Fruit fly (Drosophila melanogaster) whole organism, prepupa: ENCODE data around the gene CG15387.

Experiments used
- Blimp-1 ChIP-seq: fragments of 200-800 bp; sonication (Bioruptor generic); optimal IDR thresholded peaks from 3 replicates; lab custom pipeline; 2017; ENCODE audit warnings: missing biosample characterization, missing genetic modification characterization, mild to moderate bottlenecking, moderate library complexity, missing genetic modification reagents
- CG10631 ChIP-seq: fragments of 200-800 bp; sonication (Bioruptor generic); optimal IDR thresholded peaks from 2 replicates; lab custom pipeline; 2016; ENCODE audit warnings: missing biosample characterization, missing genetic modification characterization
- CG10669 ChIP-seq: fragments of 200-800 bp; sonication (Bioruptor generic); optimal IDR thresholded peaks from 3 replicates; lab custom pipeline; 2018; ENCODE audit warnings: missing biosample characterization, mild to moderate bottlenecking, missing genetic modification characterization, moderate library complexity
- CG11294 ChIP-seq: fragments of 200-800 bp; sonication (Bioruptor generic); IDR thresholded peaks from 2 replicates; pipeline ENCODE4 v1.3.6; 2022; ENCODE audit warnings: missing biosample characterization, missing genetic modification characterization
- CG11762 ChIP-seq: fragments of 200-800 bp; sonication (Bioruptor generic); optimal IDR thresholded peaks from 3 replicates; lab custom pipeline; 2016; ENCODE audit warnings: missing biosample characterization, missing genetic modification characterization; ENCODE audit not compliant: insufficient read depth
- CG11902 ChIP-seq: fragments of 200-800 bp; sonication (Bioruptor generic); optimal IDR thresholded peaks from 3 replicates; lab custom pipeline; 2016; ENCODE audit warnings: missing biosample characterization, missing genetic modification characterization
- CG15336 ChIP-seq: fragments of 200-800 bp; sonication (Bioruptor generic); IDR thresholded peaks from 2 replicates; pipeline ENCODE4 v1.3.6; 2022; ENCODE audit warnings: missing biosample characterization, missing genetic modification characterization
- CG3032 ChIP-seq: fragments of 200-800 bp; optimal IDR thresholded peaks from 2 replicates; lab custom pipeline; 2019; ENCODE audit warnings: missing biosample characterization, mild to moderate bottlenecking, missing genetic modification characterization, moderate library complexity
- CG31627 ChIP-seq: fragments of 200-800 bp; sonication (Bioruptor generic); optimal IDR thresholded peaks from 3 replicates; lab custom pipeline; 2016; ENCODE audit warnings: missing biosample characterization, missing genetic modification characterization
- CG32006 ChIP-seq: fragments of 200-800 bp; sonication (Bioruptor generic); optimal IDR thresholded peaks from 3 replicates; lab custom pipeline; 2017; ENCODE audit warnings: missing biosample characterization, mild to moderate bottlenecking, missing genetic modification characterization
- CG34406 ChIP-seq: fragments of 200-800 bp; sonication (Bioruptor generic); optimal IDR thresholded peaks from 3 replicates; lab custom pipeline; 2016; ENCODE audit warnings: missing biosample characterization, missing genetic modification characterization
- CG3919 ChIP-seq: fragments of 200-800 bp; sonication (Bioruptor generic); optimal IDR thresholded peaks from 3 replicates; lab custom pipeline; 2016; ENCODE audit warnings: missing biosample characterization, missing genetic modification characterization
- CG4318 ChIP-seq: fragments of 200-800 bp; sonication (Bioruptor generic); optimal IDR thresholded peaks from 3 replicates; lab custom pipeline; 2017; ENCODE audit warnings: missing biosample characterization, mild to moderate bottlenecking, missing genetic modification characterization
- CG6163 ChIP-seq: fragments of 200-800 bp; sonication (Bioruptor generic); IDR thresholded peaks from 3 replicates; pipeline ENCODE4 v1.3.6; 2022; ENCODE audit warnings: missing biosample characterization, missing genetic modification characterization
- CG6792 ChIP-seq: fragments of 200-800 bp; sonication (Bioruptor generic); optimal IDR thresholded peaks from 3 replicates; lab custom pipeline; 2016; ENCODE audit warnings: missing biosample characterization, missing genetic modification characterization
- CG6854 ChIP-seq: fragments of 200-800 bp; sonication (Bioruptor generic); optimal IDR thresholded peaks from 2 replicates; lab custom pipeline; 2017; ENCODE audit warnings: missing biosample characterization, mild to moderate bottlenecking, missing genetic modification characterization
- CG7368 ChIP-seq: fragments of 200-800 bp; sonication (Bioruptor generic); optimal IDR thresholded peaks from 3 replicates; lab custom pipeline; 2016; ENCODE audit warnings: missing biosample characterization, missing genetic modification characterization
- CG8119 ChIP-seq: fragments of 200-800 bp; sonication (Bioruptor generic); IDR thresholded peaks from 3 replicates; pipeline ENCODE4 v1.3.6; 2022; ENCODE audit warnings: missing biosample characterization, missing genetic modification characterization
- CG8319 ChIP-seq: fragments of 200-800 bp; sonication (Bioruptor generic); optimal IDR thresholded peaks from 3 replicates; lab custom pipeline; 2016; ENCODE audit warnings: missing biosample characterization, missing genetic modification characterization
- Eip75B ChIP-seq: fragments of 200-800 bp; sonication (Bioruptor generic); optimal IDR thresholded peaks from 3 replicates; lab custom pipeline; 2016; ENCODE audit warnings: missing biosample characterization, missing genetic modification characterization
- Eip78C ChIP-seq: fragments of 200-800 bp; sonication (Bioruptor generic); peaks from one replicate; lab custom pipeline; 2016; ENCODE audit warnings: missing biosample characterization, missing genetic modification characterization
- Eip93F ChIP-seq: fragments of 200-800 bp; sonication (Bioruptor generic); optimal IDR thresholded peaks from 2 replicates; lab custom pipeline; 2016; ENCODE audit warnings: missing biosample characterization, mild to moderate bottlenecking, missing genetic modification characterization
- Ets21C ChIP-seq: fragments of 200-800 bp; sonication (Bioruptor generic); optimal IDR thresholded peaks from 3 replicates; lab custom pipeline; 2016; ENCODE audit warnings: missing biosample characterization, missing genetic modification characterization
- Ets96B ChIP-seq: fragments of 200-800 bp; optimal IDR thresholded peaks from 2 replicates; lab custom pipeline; 2019; ENCODE audit warnings: missing biosample characterization, mild to moderate bottlenecking, missing genetic modification characterization, moderate library complexity
- Gug ChIP-seq: fragments of 200-800 bp; sonication (Bioruptor generic); IDR thresholded peaks from 2 replicates; pipeline ENCODE4 v1.3.6; 2022; ENCODE audit warnings: missing biosample characterization, missing genetic modification characterization
- Lpt ChIP-seq: fragments of 200-800 bp; sonication (Bioruptor generic); optimal IDR thresholded peaks from 3 replicates; lab custom pipeline; 2016; ENCODE audit warnings: missing biosample characterization, missing genetic modification characterization
- Met ChIP-seq: fragments of 200-800 bp; sonication (Bioruptor generic); optimal IDR thresholded peaks from 3 replicates; lab custom pipeline; 2016; ENCODE audit warnings: missing biosample characterization, missing genetic modification characterization
- Smox ChIP-seq: fragments of 200-800 bp; sonication (Bioruptor generic); optimal IDR thresholded peaks from 3 replicates; lab custom pipeline; 2016; ENCODE audit warnings: missing biosample characterization, missing genetic modification characterization
- Sox14 ChIP-seq: fragments of 200-800 bp; sonication (Bioruptor generic); optimal IDR thresholded peaks from 3 replicates; lab custom pipeline; 2016; ENCODE audit warnings: missing biosample characterization, missing genetic modification characterization
- achi ChIP-seq: fragments of 200-800 bp; sonication (Bioruptor generic); optimal IDR thresholded peaks from 3 replicates; lab custom pipeline; 2016; ENCODE audit warnings: missing biosample characterization, missing genetic modification characterization
- acj6 ChIP-seq: fragments of 200-800 bp; sonication (Bioruptor generic); optimal IDR thresholded peaks from 3 replicates; lab custom pipeline; 2016; ENCODE audit warnings: missing biosample characterization, missing genetic modification characterization
- cyc ChIP-seq: fragments of 200-800 bp; sonication (Bioruptor generic); optimal IDR thresholded peaks from 3 replicates; lab custom pipeline; 2016; ENCODE audit warnings: missing biosample characterization, missing genetic modification characterization
- dac ChIP-seq: fragments of 200-800 bp; sonication (Bioruptor generic); optimal IDR thresholded peaks from 2 replicates; lab custom pipeline; 2017; ENCODE audit warnings: missing biosample characterization, mild to moderate bottlenecking, missing genetic modification characterization
- dsx ChIP-seq: fragments of 200-800 bp; optimal IDR thresholded peaks from 3 replicates; lab custom pipeline; 2019; ENCODE audit warnings: missing biosample characterization, mild to moderate bottlenecking, missing genetic modification characterization, moderate library complexity; ENCODE audit not compliant: poor library complexity, severe bottlenecking
- eg ChIP-seq: fragments of 200-800 bp; sonication (Bioruptor generic); IDR thresholded peaks from 3 replicates; pipeline ENCODE4 v1.3.6; 2022; ENCODE audit warnings: missing biosample characterization, missing genetic modification characterization
- esn ChIP-seq: fragments of 200-800 bp; sonication (Bioruptor generic); optimal IDR thresholded peaks from 2 replicates; lab custom pipeline; 2016; ENCODE audit warnings: missing biosample characterization, mild to moderate bottlenecking, missing genetic modification characterization, moderate library complexity
- fkh ChIP-seq: fragments of 200-800 bp; sonication (Bioruptor generic); optimal IDR thresholded peaks from 3 replicates; lab custom pipeline; 2017; ENCODE audit warnings: missing biosample characterization, mild to moderate bottlenecking, missing genetic modification characterization, moderate library complexity
- net ChIP-seq: fragments of 200-800 bp; sonication (Bioruptor generic); optimal IDR thresholded peaks from 3 replicates; lab custom pipeline; 2016; ENCODE audit warnings: missing biosample characterization, missing genetic modification characterization
- pdm3 ChIP-seq: fragments of 200-800 bp; sonication (Bioruptor generic); optimal IDR thresholded peaks from 3 replicates; lab custom pipeline; 2016; ENCODE audit warnings: missing biosample characterization, missing genetic modification characterization
- salr ChIP-seq, 2 experiments: fragments of 200-800 bp; sonication (Bioruptor generic); optimal IDR thresholded peaks; 3 replicates each; lab custom pipeline; 2016 to 2018; ENCODE audit warnings: missing biosample characterization in 2 of 2, missing genetic modification characterization in 2 of 2, mild to moderate bottlenecking in 1 of 2
- spab ChIP-seq: fragments of 200-800 bp; sonication (Bioruptor generic); optimal IDR thresholded peaks from 2 replicates; lab custom pipeline; 2017; ENCODE audit warnings: missing biosample characterization, mild to moderate bottlenecking, missing genetic modification characterization, missing genetic modification reagents
- svp ChIP-seq: fragments of 200-800 bp; sonication (Bioruptor generic); peaks from one replicate; lab custom pipeline; 2016; ENCODE audit warnings: missing biosample characterization, missing genetic modification characterization
- topi ChIP-seq: fragments of 200-800 bp; sonication (Bioruptor generic); optimal IDR thresholded peaks from 3 replicates; lab custom pipeline; 2016; ENCODE audit warnings: missing biosample characterization, missing genetic modification characterization
- vri ChIP-seq: fragments of 200-800 bp; sonication (Bioruptor generic); optimal IDR thresholded peaks from 3 replicates; lab custom pipeline; 2016; ENCODE audit warnings: missing biosample characterization, mild to moderate bottlenecking, missing genetic modification characterization

The CG15387 gene

dm6 chr2L:2236722-2237121 is 10.6 kb upstream of the CG15387 start, which contains the start of gene Sec24CD:
Gene Sec24CD, minus strand, starts transcription at chr2L:2236844.
- TF ChIP-seq Ets96B (tag; lab: Kevin White, UChicago) (no peak), eg (peak; percentile 40; the same call in 1 of the 3 replicates), esn (GFP tag; lab: Kevin White, UChicago) (peak; percentile 36), CG11902 (GFP tag; lab: Kevin White, UChicago) (no peak), Sox14 (no peak), CG10631 (GFP tag; lab: Kevin White, UChicago) (no peak), CG10669 (GFP tag; lab: Kevin White, UChicago) (no peak), pdm3 (GFP tag; lab: Kevin White, UChicago) (no peak), achi (no peak), dsx (no peak), CG6792 (GFP tag; lab: Kevin White, UChicago) (no peak), fkh (GFP tag; lab: Kevin White, UChicago) (no peak), Gug (GFP tag; lab: Robert Waterston, UW) (no peak), net (GFP tag; lab: Kevin White, UChicago) (no peak), CG15336 (GFP tag; lab: Robert Waterston, UW) (peak; percentile 13; the same call in 1 of the 2 replicates), svp (GFP tag; lab: Kevin White, UChicago) (peak; percentile 33), CG7368 (GFP tag; lab: Kevin White, UChicago) (no peak), CG31627 (no peak), Eip93F (GFP tag; lab: Kevin White, UChicago) (peak; percentile 9), Eip78C (GFP tag; lab: Kevin White, UChicago) (no peak), CG8319 (no peak), Blimp-1 (no peak), dac (GFP tag; lab: Kevin White, UChicago) (no peak), CG3919 (GFP tag; lab: Kevin White, UChicago) (no peak), CG3032 (tag; lab: Kevin White, UChicago) (peak; percentile 13), CG32006 (GFP tag; lab: Kevin White, UChicago) (no peak), CG6163 (GFP tag; lab: Robert Waterston, UW) (no peak)

- TF ChIP-seq CG6854 (GFP tag; lab: Kevin White, UChicago), result no peak
- peak; percentile 60 for TF ChIP-seq Sox14
- no peak for TF ChIP-seq CG8319
- no peak for TF ChIP-seq CG8119 (GFP tag; lab: Robert Waterston, UW)
- TF ChIP-seq CG11762, result no peak
- no peak for TF ChIP-seq Met (GFP tag; lab: Kevin White, UChicago)
- TF ChIP-seq CG4318, result no peak
- TF ChIP-seq svp (GFP tag; lab: Kevin White, UChicago), result peak; percentile 71
- TF ChIP-seq CG6163 (GFP tag; lab: Robert Waterston, UW), result no peak
- no peak for TF ChIP-seq CG34406 (GFP tag; lab: Kevin White, UChicago)
- TF ChIP-seq cyc (GFP tag; lab: Kevin White, UChicago), result no peak
- TF ChIP-seq Lpt (GFP tag; lab: Kevin White, UChicago), result no peak
- TF ChIP-seq vri, result peak; percentile 81
- TF ChIP-seq Gug (GFP tag; lab: Robert Waterston, UW), result no peak
- no peak for TF ChIP-seq salr (GFP tag; optimal IDR thresholded peaks at IDR 0.05; lab: Kevin White, UChicago)
- 0 out of 2 replicates have a peak, but pooled peaks have one; percentile 16 for TF ChIP-seq CG15336 (GFP tag; lab: Robert Waterston, UW)
- no peak for TF ChIP-seq CG11294 (GFP tag; lab: Robert Waterston, UW)
- TF ChIP-seq Eip75B (GFP tag; lab: Kevin White, UChicago), result no peak
- no peak for TF ChIP-seq CG32006 (GFP tag; lab: Kevin White, UChicago)
- TF ChIP-seq Eip78C (GFP tag; lab: Kevin White, UChicago), result peak; percentile 37
- no peak for TF ChIP-seq CG3032 (tag; lab: Kevin White, UChicago)
- TF ChIP-seq spab (GFP tag; lab: Kevin White, UChicago), result no peak
- TF ChIP-seq Ets21C, result no peak
- no peak for TF ChIP-seq Blimp-1
- peak; percentile 52 for TF ChIP-seq Eip93F (GFP tag; lab: Kevin White, UChicago)
- TF ChIP-seq achi, result no peak
- no peak for TF ChIP-seq acj6 (GFP tag; lab: Kevin White, UChicago)
- TF ChIP-seq topi, result no peak
- TF ChIP-seq CG3919 (GFP tag; lab: Kevin White, UChicago), result no peak
- no peak for TF ChIP-seq CG7368 (GFP tag; lab: Kevin White, UChicago)
- peak; percentile 58 for TF ChIP-seq fkh (GFP tag; lab: Kevin White, UChicago)
- no peak for TF ChIP-seq Smox (GFP tag; lab: Kevin White, UChicago)
Measured at dm6 chr2L:2228179-2228849, 2.2 kb upstream of the CG15387 start.
